Worm (Caenorhabditis elegans): ENCODE data around the gene T28H10.2.
A peak's percentile ranks its signal among the peaks of the same experiment; 100 is the strongest.

T28H10.2 gene

DNA sequence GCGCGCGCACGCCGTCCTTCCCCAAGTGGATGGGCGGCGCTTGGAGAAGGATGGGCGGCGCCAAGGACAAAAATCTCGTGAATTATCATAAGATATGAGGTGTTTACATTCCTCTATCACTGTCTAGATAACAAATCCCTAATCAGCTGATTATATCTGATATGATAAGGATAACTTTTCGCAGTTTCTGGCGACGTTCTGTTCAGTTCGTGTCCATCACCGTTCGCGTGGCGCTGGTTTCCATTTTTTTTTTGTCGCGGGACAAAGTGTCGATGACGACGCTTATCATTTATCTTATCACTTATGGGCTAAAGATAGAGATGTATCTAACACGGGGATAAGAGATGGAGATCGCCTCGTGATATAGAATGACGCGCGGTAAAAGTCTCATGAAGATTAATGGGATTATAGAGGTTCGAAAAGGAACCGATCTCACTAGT lies 40.6 kb upstream of the T28H10.2 start (continued):
- TF ChIP-seq dmd-6 (GFP tag; IDR thresholded peaks at IDR 0.05) (peak; percentile 56), lin-39 (tag; optimal IDR thresholded peaks at IDR 0.05) (no peak), lin-15B (tag; optimal IDR thresholded peaks at IDR 0.05) (no peak), Y75B8A.6 (GFP tag; IDR thresholded peaks at IDR 0.05) (no peak), skn-1 (tag; optimal IDR thresholded peaks at IDR 0.05) (no peak), mep-1 (tag; optimal IDR thresholded peaks at IDR 0.05) (peak; percentile 19), aha-1 (tag) (peak; percentile 83), gei-8 (GFP tag; optimal IDR thresholded peaks at IDR 0.05) (peak; percentile 12), spr-1 (tag; optimal IDR thresholded peaks at IDR 0.05) (no peak), nhr-10 (tag; optimal IDR thresholded peaks at IDR 0.05) (no peak), ztf-11 (tag; optimal IDR thresholded peaks at IDR 0.05) (no peak), hlh-30 (tag; optimal IDR thresholded peaks at IDR 0.05; ENCODE audit: insufficient read depth) (peak; percentile 79), mdl-1 (tag; optimal IDR thresholded peaks at IDR 0.05) (peak; percentile 34 to 82), nhr-48 (tag; optimal IDR thresholded peaks at IDR 0.05) (peak; percentile 95), egl-27 (tag; optimal IDR thresholded peaks at IDR 0.05) (no peak), pqm-1 (tag; optimal IDR thresholded peaks at IDR 0.05) (no peak), mxl-3 (GFP tag; optimal IDR thresholded peaks at IDR 0.05) (peak; percentile 41), hif-1 (tag; optimal IDR thresholded peaks at IDR 0.05) (no peak), nhr-28 (tag; optimal IDR thresholded peaks at IDR 0.05) (peak; percentile 76), dmd-9 (GFP tag; IDR thresholded peaks at IDR 0.05) (no peak), lin-13 (GFP tag; optimal IDR thresholded peaks at IDR 0.05) (no peak), sdz-12 (GFP tag; optimal IDR thresholded peaks at IDR 0.05) (no peak), ceh-20 (GFP tag; IDR thresholded peaks at IDR 0.05) (peak; percentile 24; the same call in 1 of the 2 replicates), nhr-76 (tag; optimal IDR thresholded peaks at IDR 0.05) (no peak), lsy-2 (tag; optimal IDR thresholded peaks at IDR 0.05) (peak in 1 of 2 experiments; percentile 38), lin-29 (GFP tag; IDR thresholded peaks at IDR 0.05) (0 out of 2 replicates have a peak, but pooled peaks have one; percentile 17), set-16 (GFP tag; IDR thresholded peaks at IDR 0.05) (0 out of 2 replicates have a peak, but pooled peaks have one; percentile 16), T26A8.4 (GFP tag; IDR thresholded peaks at IDR 0.05) (no peak), nhr-41 (GFP tag; IDR thresholded peaks at IDR 0.05) (no peak), arid-1 (GFP tag; conservative IDR thresholded peaks at IDR 0.05) (no peak), zip-2 (tag; optimal IDR thresholded peaks at IDR 0.05) (no peak), dve-1 (tag; optimal IDR thresholded peaks at IDR 0.05; ENCODE audit: insufficient read depth) (no peak), spr-3 (GFP tag; optimal IDR thresholded peaks at IDR 0.05) (no peak), daf-16 (GFP tag; optimal IDR thresholded peaks at IDR 0.05) (no peak), daf-16 (tag; optimal IDR thresholded peaks at IDR 0.05) (no peak), Y5F2A.4 (GFP tag; optimal IDR thresholded peaks at IDR 0.05) (no peak), cey-2 (tag; optimal IDR thresholded peaks at IDR 0.05; ENCODE audit: borderline replicate concordance, insufficient read depth) (peak; percentile 15), hlh-11 (tag; optimal IDR thresholded peaks at IDR 0.05) (peak; percentile 91), ceh-62 (tag; optimal IDR thresholded peaks at IDR 0.05) (no peak), nhr-42 (GFP tag; IDR thresholded peaks at IDR 0.05) (no peak), dpl-1 (GFP tag; optimal IDR thresholded peaks at IDR 0.05) (no peak), ZK337.2 (GFP tag; IDR thresholded peaks at IDR 0.05) (no peak), tra-1 (GFP tag; IDR thresholded peaks at IDR 0.05) (0 out of 2 replicates have a peak, but pooled peaks have one; percentile 19)

All from whole organism, L4 larva.